Fruit fly (Drosophila melanogaster) whole organism, prepupa: ENCODE results near the gene Rhau.
A peak's percentile ranks its signal among the peaks of the same experiment; 100 is the strongest.

Experiments used
- Blimp-1 ChIP-seq: fragments of 200-800 bp; sonication (Bioruptor generic); optimal IDR thresholded peaks from 3 replicates; lab custom pipeline; 2017; ENCODE audit warnings: missing biosample characterization, missing genetic modification characterization, mild to moderate bottlenecking, moderate library complexity, missing genetic modification reagents
- CG16779 ChIP-seq: fragments of 200-800 bp; sonication (Bioruptor generic); optimal IDR thresholded peaks from 3 replicates; lab custom pipeline; 2017; ENCODE audit warnings: missing biosample characterization, mild to moderate bottlenecking, missing genetic modification characterization
- CG4318 ChIP-seq: fragments of 200-800 bp; sonication (Bioruptor generic); optimal IDR thresholded peaks from 3 replicates; lab custom pipeline; 2017; ENCODE audit warnings: missing biosample characterization, mild to moderate bottlenecking, missing genetic modification characterization
- CG9139 ChIP-seq: fragments of 200-800 bp; sonication (Bioruptor generic); optimal IDR thresholded peaks from 3 replicates; lab custom pipeline; 2017; ENCODE audit warnings: missing biosample characterization, mild to moderate bottlenecking, missing genetic modification characterization
- Gug ChIP-seq: fragments of 200-800 bp; sonication (Bioruptor generic); IDR thresholded peaks from 2 replicates; pipeline ENCODE4 v1.3.6; 2022; ENCODE audit warnings: missing biosample characterization, missing genetic modification characterization
- Hr39 ChIP-seq: fragments of 200-800 bp; sonication (Bioruptor generic); optimal IDR thresholded peaks from 2 replicates; lab custom pipeline; 2016; ENCODE audit warnings: missing biosample characterization, missing genetic modification characterization
- Hr4 ChIP-seq: fragments of 200-800 bp; sonication (Bioruptor generic); optimal IDR thresholded peaks from 3 replicates; lab custom pipeline; 2016; ENCODE audit warnings: missing biosample characterization, missing genetic modification characterization
- OdsH ChIP-seq: fragments of 200-800 bp; sonication (Bioruptor generic); optimal IDR thresholded peaks from 3 replicates; lab custom pipeline; 2016; ENCODE audit warnings: missing biosample characterization, missing genetic modification characterization
- Sox15 ChIP-seq: fragments of 200-800 bp; sonication (Bioruptor generic); optimal IDR thresholded peaks from 3 replicates; lab custom pipeline; 2016; ENCODE audit warnings: missing biosample characterization, missing genetic modification characterization
- dac ChIP-seq: fragments of 200-800 bp; sonication (Bioruptor generic); optimal IDR thresholded peaks from 2 replicates; lab custom pipeline; 2017; ENCODE audit warnings: missing biosample characterization, mild to moderate bottlenecking, missing genetic modification characterization
- lz ChIP-seq: fragments of 200-800 bp; sonication (Bioruptor generic); optimal IDR thresholded peaks from 3 replicates; lab custom pipeline; 2016; ENCODE audit warnings: missing biosample characterization, missing genetic modification characterization
- ss ChIP-seq, 2 experiments: fragments of 200-800 bp; sonication (Bioruptor generic); optimal IDR thresholded peaks; 2 replicates in 1 of 2; 3 replicates in 1 of 2; lab custom pipeline; 2017 to 2018; ENCODE audit warnings: mild to moderate bottlenecking in 2 of 2, missing biosample characterization in 2 of 2, missing genetic modification characterization in 2 of 2, moderate library complexity in 1 of 2

- TF ChIP-seq Blimp-1 (GFP tag; lab: Kevin White, UChicago) (no peak), CG4318 (GFP tag; lab: Kevin White, UChicago) (no peak), Hr4 (GFP tag; lab: Kevin White, UChicago) (no peak), dac (no peak), Sox15 (GFP tag; lab: Kevin White, UChicago) (no peak), Hr39 (no peak), OdsH (GFP tag; lab: Kevin White, UChicago) (no peak), ss (GFP tag; optimal IDR thresholded peaks at IDR 0.05; lab: Kevin White, UChicago) (peak; percentile 48 to 62), CG9139 (GFP tag; lab: Kevin White, UChicago) (peak; percentile 53), lz (GFP tag; lab: Kevin White, UChicago) (no peak), CG16779 (no peak), Gug (GFP tag; lab: Robert Waterston, UW) (no peak)
These were observed 40.6 kb upstream of the Rhau start for dm6 chr2L:20798351-20798777.
